Worm (Caenorhabditis elegans): ENCODE results near the gene rdl-1.

The rdl-1 gene

ce11 chrIV:7790801-7791588, 20.9 kb upstream of the rdl-1 start, which contains the start of gene rsp-6:
Gene rsp-6 (minus strand): TSS chrIV:7791229.
- peak; percentile 67 for TF ChIP-seq ama-1 (optimal IDR thresholded peaks at IDR 0.05)
- TF ChIP-seq nhr-25 (tag; optimal IDR thresholded peaks at IDR 0.05): peak; percentile 71
- peak; percentile 4 for TF ChIP-seq R02D3.7 (tag; optimal IDR thresholded peaks at IDR 0.05)
- TF ChIP-seq C34F6.9 (tag; optimal IDR thresholded peaks at IDR 0.05): peak; percentile 90
- TF ChIP-seq skn-1 (tag; optimal IDR thresholded peaks at IDR 0.05): peak; percentile 66
- TF ChIP-seq sma-9 (GFP tag; optimal IDR thresholded peaks at IDR 0.05): peak; percentile 74
- no peak for TF ChIP-seq sma-9 (tag; optimal IDR thresholded peaks at IDR 0.05)
- TF ChIP-seq elt-3 (tag; optimal IDR thresholded peaks at IDR 0.05): no peak
- TF ChIP-seq nhr-12 (tag; optimal IDR thresholded peaks at IDR 0.05): no peak
- TF ChIP-seq lsy-2 (tag; optimal IDR thresholded peaks at IDR 0.05): peak; percentile 96 to 99
- TF ChIP-seq nhr-10 (tag; optimal IDR thresholded peaks at IDR 0.05): no peak
- TF ChIP-seq elt-1 (tag; optimal IDR thresholded peaks at IDR 0.05): no peak
- peak; percentile 91 for TF ChIP-seq crh-2 (tag; optimal IDR thresholded peaks at IDR 0.05)
- TF ChIP-seq unc-39 (tag; optimal IDR thresholded peaks at IDR 0.05): no peak
- no peak for TF ChIP-seq ztf-11 (tag; optimal IDR thresholded peaks at IDR 0.05)
- TF ChIP-seq ztf-1 (GFP tag; conservative IDR thresholded peaks at IDR 0.05): no peak
- TF ChIP-seq lin-39 (tag; optimal IDR thresholded peaks at IDR 0.05): peak; percentile 55
- peak; percentile 76 for TF ChIP-seq F13H6.1 (tag; optimal IDR thresholded peaks at IDR 0.05)
- peak; percentile 39 for TF ChIP-seq fos-1 (tag; optimal IDR thresholded peaks at IDR 0.05)
- TF ChIP-seq nhr-11 (tag; optimal IDR thresholded peaks at IDR 0.05): no peak
- TF ChIP-seq zag-1 (tag; optimal IDR thresholded peaks at IDR 0.05): peak; percentile 36
- peak; percentile 80 for TF ChIP-seq alr-1 (tag; optimal IDR thresholded peaks at IDR 0.05)
- TF ChIP-seq Y55F3AM.14 (GFP tag; optimal IDR thresholded peaks at IDR 0.05): no peak
- TF ChIP-seq nhr-23 (tag; optimal IDR thresholded peaks at IDR 0.05): no peak
- no peak for TF ChIP-seq unc-62 (GFP tag; optimal IDR thresholded peaks at IDR 0.05)
- no peak for TF ChIP-seq nhr-237 (tag; optimal IDR thresholded peaks at IDR 0.05)
- peak; percentile 86 for TF ChIP-seq ztf-4 (tag; optimal IDR thresholded peaks at IDR 0.05)
- peak; percentile 71 for TF ChIP-seq snpc-4 (tag; optimal IDR thresholded peaks at IDR 0.05)
- peak; percentile 82 for TF ChIP-seq sma-3 (GFP tag; optimal IDR thresholded peaks at IDR 0.05)
- TF ChIP-seq lin-13 (GFP tag; optimal IDR thresholded peaks at IDR 0.05): peak; percentile 93
- TF ChIP-seq unc-55 (GFP tag; optimal IDR thresholded peaks at IDR 0.05): peak; percentile 97
- TF ChIP-seq nhr-77 (tag; optimal IDR thresholded peaks at IDR 0.05): no peak
- TF ChIP-seq ceh-16 (tag; optimal IDR thresholded peaks at IDR 0.05): peak; percentile 65
- TF ChIP-seq ceh-82 (tag; optimal IDR thresholded peaks at IDR 0.05): peak; percentile 59
- no peak for TF ChIP-seq peb-1 (tag; optimal IDR thresholded peaks at IDR 0.05)
- peak; percentile 48 for TF ChIP-seq sem-4 (tag; optimal IDR thresholded peaks at IDR 0.05)
- TF ChIP-seq mbf-1 (tag; optimal IDR thresholded peaks at IDR 0.05): no peak
- TF ChIP-seq ZK546.5 (tag; optimal IDR thresholded peaks at IDR 0.05): peak; percentile 66
- peak; percentile 88 for TF ChIP-seq mab-5 (tag; optimal IDR thresholded peaks at IDR 0.05)
- TF ChIP-seq mdl-1 (tag; optimal IDR thresholded peaks at IDR 0.05): peak in 1 of 2 experiments; percentile 62
- TF ChIP-seq nhr-6 (tag; optimal IDR thresholded peaks at IDR 0.05): peak; percentile 64
- TF ChIP-seq egl-27 (tag; optimal IDR thresholded peaks at IDR 0.05): peak; percentile 18
- TF ChIP-seq dmd-4 (tag; optimal IDR thresholded peaks at IDR 0.05): no peak
- no peak for TF ChIP-seq aly-2 (tag; optimal IDR thresholded peaks at IDR 0.05)
- peak; percentile 95 for TF ChIP-seq nhr-129 (tag; optimal IDR thresholded peaks at IDR 0.05)
- TF ChIP-seq lin-11 (tag; optimal IDR thresholded peaks at IDR 0.05): peak; percentile 94
- peak; percentile 67 for TF ChIP-seq nhr-21 (tag; optimal IDR thresholded peaks at IDR 0.05)
- peak; percentile 14 for TF ChIP-seq blmp-1 (tag; optimal IDR thresholded peaks at IDR 0.05; ENCODE audit: insufficient read depth)
- TF ChIP-seq gmeb-1 (tag; optimal IDR thresholded peaks at IDR 0.05): peak; percentile 88

Data from whole organism, L2 larva.